Worm (Caenorhabditis elegans) whole organism, L2 larva: ENCODE results near the gene E02H9.13.
A peak's percentile ranks its signal among the peaks of the same experiment; 100 is the strongest.

ENCODE experiments used
- ama-1 ChIP-seq: fragments of 150-350 bp; optimal IDR thresholded peaks from 2 replicates; lab custom pipeline; 2018; ENCODE audit warnings: inconsistent platforms
- lin-39 ChIP-seq: fragments of 150-350 bp; optimal IDR thresholded peaks from 2 replicates; lab custom pipeline; 2014; ENCODE audit warnings: missing biosample characterization, missing genetic modification reagents, missing genetic modification characterization
- lsy-2 ChIP-seq, 2 experiments: fragments of 150-350 bp in 1 of 2; sonication (generic microtip) in 1 of 2; optimal IDR thresholded peaks; 2 replicates each; lab custom pipeline; 2014 to 2017; ENCODE audit warnings: missing biosample characterization in 2 of 2, missing genetic modification characterization in 2 of 2
- mdl-1 ChIP-seq, 2 experiments: fragments of 150-350 bp in 1 of 2; sonication (generic microtip) in 1 of 2; optimal IDR thresholded peaks; 2 replicates each; lab custom pipeline; 2017; ENCODE audit warnings: missing biosample characterization in 2 of 2, missing genetic modification characterization in 2 of 2
- nhr-237 ChIP-seq: fragments of 150-350 bp; optimal IDR thresholded peaks from 2 replicates; lab custom pipeline; 2014; ENCODE audit warnings: missing biosample characterization, missing genetic modification characterization
- ztf-11 ChIP-seq: sonication (generic microtip); optimal IDR thresholded peaks from 2 replicates; lab custom pipeline; 2017; ENCODE audit warnings: missing biosample characterization, missing genetic modification characterization

DNA sequence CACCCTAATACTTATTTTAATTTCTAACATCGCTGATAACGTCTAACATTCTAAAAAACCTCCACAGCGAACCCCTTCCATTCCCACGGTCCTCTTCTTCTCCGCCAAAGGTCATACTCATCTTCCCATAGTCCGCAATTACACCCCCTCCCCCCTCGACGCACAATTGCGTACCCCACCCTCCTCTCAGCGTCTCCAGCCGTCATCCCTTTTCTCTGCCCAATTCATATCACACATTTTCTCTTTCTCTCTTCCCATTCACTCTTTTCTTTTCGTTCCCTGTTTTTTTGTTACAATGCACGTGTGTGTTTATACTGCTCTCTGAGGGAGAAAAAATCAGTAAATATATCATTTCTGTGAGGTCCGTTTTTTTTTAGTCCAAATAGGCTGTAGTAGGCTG, 33.3 kb upstream of the E02H9.13 start:
- TF ChIP-seq ama-1 (no peak), lsy-2 (tag; optimal IDR thresholded peaks at IDR 0.05; lab: Kevin White, UChicago) (peak in 1 of 2 experiments; percentile 67), nhr-237 (tag; lab: Kevin White, UChicago) (no peak), mdl-1 (tag; optimal IDR thresholded peaks at IDR 0.05; lab: Kevin White, UChicago) (peak in 1 of 2 experiments; percentile 41), lin-39 (tag; lab: Kevin White, UChicago) (no peak), ztf-11 (tag; lab: Kevin White, UChicago) (no peak)
